Worm (Caenorhabditis elegans) whole organism, L1 larva: ENCODE data around the gene E02H9.13.

Source experiments
- alr-1 ChIP-seq: fragments of 200-800 bp; sonication (Bioruptor generic); optimal IDR thresholded peaks from 2 replicates; lab custom pipeline; 2018; ENCODE audit warnings: borderline replicate concordance, mild to moderate bottlenecking, missing genetic modification characterization, missing compliant biosample characterization
- aly-2 ChIP-seq: fragments of 150-350 bp; optimal IDR thresholded peaks from 2 replicates; lab custom pipeline; 2014; ENCODE audit warnings: missing biosample characterization, missing genetic modification characterization
- ceh-82 ChIP-seq, 3 experiments: fragments of 150-350 bp in 1 of 3; sonication (generic microtip) in 2 of 3; optimal IDR thresholded peaks; 2 replicates each; lab custom pipeline; 2014 to 2017; ENCODE audit warnings: missing biosample characterization in 3 of 3, missing genetic modification characterization in 3 of 3
- efl-1 ChIP-seq, 4 experiments: fragments of 150-350 bp; optimal IDR thresholded peaks in 3 of 4; peaks in 1 of 4; 1 replicate in 1 of 4; 2 replicates in 3 of 4; lab custom pipeline; 2014; ENCODE audit warnings: missing biosample characterization in 2 of 4, missing genetic modification characterization in 2 of 4, missing genetic modification reagents in 2 of 4
- ets-5 ChIP-seq: fragments of 200-800 bp; sonication (Bioruptor generic); IDR thresholded peaks from 2 replicates; pipeline ENCODE4 v1.3.6; 2022; ENCODE audit warnings: missing genetic modification characterization, missing compliant biosample characterization
- fkh-10 ChIP-seq: sonication (generic microtip); optimal IDR thresholded peaks from 2 replicates; lab custom pipeline; 2017; ENCODE audit warnings: missing biosample characterization, missing genetic modification reagents, missing genetic modification characterization
- fkh-8 ChIP-seq: sonication (generic microtip); optimal IDR thresholded peaks from 2 replicates; lab custom pipeline; 2016; ENCODE audit warnings: mild to moderate bottlenecking, missing genetic modification characterization, missing compliant biosample characterization
- lin-13 ChIP-seq: fragments of 150-350 bp; optimal IDR thresholded peaks from 2 replicates; lab custom pipeline; 2014; ENCODE audit warnings: missing biosample characterization, missing genetic modification reagents, missing genetic modification characterization
- lin-14 ChIP-seq: fragments of 200-800 bp; sonication (Bioruptor generic); optimal IDR thresholded peaks from 2 replicates; lab custom pipeline; 2018; ENCODE audit warnings: mild to moderate bottlenecking, missing genetic modification characterization, moderate library complexity, missing compliant biosample characterization
- lin-39 ChIP-seq: fragments of 150-350 bp; optimal IDR thresholded peaks from 2 replicates; lab custom pipeline; 2014; ENCODE audit warnings: missing biosample characterization, missing genetic modification reagents, missing genetic modification characterization
- nhr-20 ChIP-seq: sonication (generic microtip); optimal IDR thresholded peaks from 2 replicates; lab custom pipeline; 2016; ENCODE audit warnings: mild to moderate bottlenecking, missing genetic modification characterization, missing compliant biosample characterization
- nhr-47 ChIP-seq: sonication (generic microtip); optimal IDR thresholded peaks from 2 replicates; lab custom pipeline; 2016; ENCODE audit warnings: mild to moderate bottlenecking, missing genetic modification characterization, moderate library complexity, missing compliant biosample characterization
- nhr-77 ChIP-seq: fragments of 150-350 bp; optimal IDR thresholded peaks from 2 replicates; lab custom pipeline; 2014; ENCODE audit warnings: missing biosample characterization, missing genetic modification characterization
- pqm-1 ChIP-seq: sonication (generic microtip); optimal IDR thresholded peaks from 3 replicates; lab custom pipeline; 2017; ENCODE audit warnings: missing biosample characterization, missing genetic modification characterization
- rnt-1 ChIP-seq: sonication (generic microtip); optimal IDR thresholded peaks from 2 replicates; lab custom pipeline; 2016; ENCODE audit warnings: mild to moderate bottlenecking, missing genetic modification characterization, moderate library complexity, missing compliant biosample characterization
- sptf-1 ChIP-seq: fragments of 150-350 bp; optimal IDR thresholded peaks from 2 replicates; lab custom pipeline; 2014; ENCODE audit warnings: missing biosample characterization, missing genetic modification characterization
- zip-4 ChIP-seq: fragments of 200-800 bp; sonication (Bioruptor generic); optimal IDR thresholded peaks from 2 replicates; lab custom pipeline; 2018; ENCODE audit warnings: mild to moderate bottlenecking, missing genetic modification characterization, moderate library complexity, missing compliant biosample characterization
- ztf-11 ChIP-seq, 2 experiments: sonication (generic microtip); optimal IDR thresholded peaks; 2 replicates each; lab custom pipeline; 2016 to 2017; ENCODE audit warnings: missing genetic modification characterization in 2 of 2, missing biosample characterization in 1 of 2, missing compliant biosample characterization in 1 of 2

The E02H9.13 gene

ce11 chrIII:2401126-2402123, 37.1 kb downstream of the E02H9.13 start, which contains the start of the genes cic-1 and strm-1 (continued):
- TF ChIP-seq efl-1 (optimal IDR thresholded peaks at IDR 0.05; lab: Kevin White, UChicago) (peak; percentile 80 to 96), efl-1 (GFP tag; optimal IDR thresholded peaks at IDR 0.05 in 1 of 2; lab: Kevin White, UChicago) (peak; percentile 96 to 99), aly-2 (peak; percentile 2), ceh-82 (tag; optimal IDR thresholded peaks at IDR 0.05; lab: Kevin White, UChicago) (peak; percentile 34 to 66 (median 42)), rnt-1 (tag; lab: Kevin White, UChicago) (no peak), ets-5 (GFP tag; lab: Robert Waterston, UW) (no peak)

ce11 chrIII:2393666-2394154, 44.8 kb downstream of the E02H9.13 start:
- TF ChIP-seq lin-39 (no peak), lin-13 (GFP tag; lab: Kevin White, UChicago) (peak; percentile 27), efl-1 (optimal IDR thresholded peaks at IDR 0.05; lab: Kevin White, UChicago) (no peak), efl-1 (GFP tag; optimal IDR thresholded peaks at IDR 0.05 in 1 of 2; lab: Kevin White, UChicago) (peak in 1 of 2 experiments; percentile 91)

ce11 chrIII:2391704-2392103, 46.8 kb downstream of the E02H9.13 start:
- TF ChIP-seq lin-14 (GFP tag; lab: Kevin White, UChicago) (peak; percentile 72), fkh-10 (GFP tag; lab: Kevin White, UChicago) (peak; percentile 38), sptf-1 (tag; lab: Kevin White, UChicago) (no peak), nhr-47 (tag; lab: Kevin White, UChicago) (no peak), efl-1 (optimal IDR thresholded peaks at IDR 0.05; lab: Kevin White, UChicago) (no peak), efl-1 (GFP tag; optimal IDR thresholded peaks at IDR 0.05 in 1 of 2; lab: Kevin White, UChicago) (peak in 1 of 2 experiments; percentile 72), ztf-11 (tag; optimal IDR thresholded peaks at IDR 0.05; lab: Kevin White, UChicago) (no peak), fkh-8 (no peak), nhr-20 (tag; lab: Kevin White, UChicago) (no peak), zip-4 (GFP tag; lab: Kevin White, UChicago) (no peak), alr-1 (tag; lab: Kevin White, UChicago) (no peak), nhr-77 (tag; lab: Kevin White, UChicago) (no peak), pqm-1 (tag; lab: Kevin White, UChicago) (no peak)
- TF ChIP-seq, all 84 proteins: peak for 3
